Fruit fly (Drosophila melanogaster) whole organism, prepupa: ENCODE measurements around the gene Or7a.

Experiments used
- CG10631 ChIP-seq: fragments of 200-800 bp; sonication (Bioruptor generic); optimal IDR thresholded peaks from 2 replicates; lab custom pipeline; 2016; ENCODE audit warnings: missing biosample characterization, missing genetic modification characterization
- CG10669 ChIP-seq: fragments of 200-800 bp; sonication (Bioruptor generic); optimal IDR thresholded peaks from 3 replicates; lab custom pipeline; 2018; ENCODE audit warnings: missing biosample characterization, mild to moderate bottlenecking, missing genetic modification characterization, moderate library complexity
- CG11294 ChIP-seq: fragments of 200-800 bp; sonication (Bioruptor generic); IDR thresholded peaks from 2 replicates; pipeline ENCODE4 v1.3.6; 2022; ENCODE audit warnings: missing biosample characterization, missing genetic modification characterization
- CG11762 ChIP-seq: fragments of 200-800 bp; sonication (Bioruptor generic); optimal IDR thresholded peaks from 3 replicates; lab custom pipeline; 2016; ENCODE audit warnings: missing biosample characterization, missing genetic modification characterization; ENCODE audit not compliant: insufficient read depth
- CG11902 ChIP-seq: fragments of 200-800 bp; sonication (Bioruptor generic); optimal IDR thresholded peaks from 3 replicates; lab custom pipeline; 2016; ENCODE audit warnings: missing biosample characterization, missing genetic modification characterization
- CG15336 ChIP-seq: fragments of 200-800 bp; sonication (Bioruptor generic); IDR thresholded peaks from 2 replicates; pipeline ENCODE4 v1.3.6; 2022; ENCODE audit warnings: missing biosample characterization, missing genetic modification characterization
- CG1621 ChIP-seq: fragments of 200-800 bp; sonication (Bioruptor generic); optimal IDR thresholded peaks from 3 replicates; lab custom pipeline; 2018; ENCODE audit warnings: missing biosample characterization, mild to moderate bottlenecking, missing genetic modification characterization
- CG16779 ChIP-seq: fragments of 200-800 bp; sonication (Bioruptor generic); optimal IDR thresholded peaks from 3 replicates; lab custom pipeline; 2017; ENCODE audit warnings: missing biosample characterization, mild to moderate bottlenecking, missing genetic modification characterization
- CG3032 ChIP-seq: fragments of 200-800 bp; optimal IDR thresholded peaks from 2 replicates; lab custom pipeline; 2019; ENCODE audit warnings: missing biosample characterization, mild to moderate bottlenecking, missing genetic modification characterization, moderate library complexity
- CG31627 ChIP-seq: fragments of 200-800 bp; sonication (Bioruptor generic); optimal IDR thresholded peaks from 3 replicates; lab custom pipeline; 2016; ENCODE audit warnings: missing biosample characterization, missing genetic modification characterization
- CG32006 ChIP-seq: fragments of 200-800 bp; sonication (Bioruptor generic); optimal IDR thresholded peaks from 3 replicates; lab custom pipeline; 2017; ENCODE audit warnings: missing biosample characterization, mild to moderate bottlenecking, missing genetic modification characterization
- CG34406 ChIP-seq: fragments of 200-800 bp; sonication (Bioruptor generic); optimal IDR thresholded peaks from 3 replicates; lab custom pipeline; 2016; ENCODE audit warnings: missing biosample characterization, missing genetic modification characterization
- CG3919 ChIP-seq: fragments of 200-800 bp; sonication (Bioruptor generic); optimal IDR thresholded peaks from 3 replicates; lab custom pipeline; 2016; ENCODE audit warnings: missing biosample characterization, missing genetic modification characterization
- CG4318 ChIP-seq: fragments of 200-800 bp; sonication (Bioruptor generic); optimal IDR thresholded peaks from 3 replicates; lab custom pipeline; 2017; ENCODE audit warnings: missing biosample characterization, mild to moderate bottlenecking, missing genetic modification characterization
- CG6276 ChIP-seq: fragments of 200-800 bp; sonication (Bioruptor generic); optimal IDR thresholded peaks from 2 replicates; lab custom pipeline; 2017; ENCODE audit warnings: missing biosample characterization, mild to moderate bottlenecking, missing genetic modification characterization
- CG6808 ChIP-seq: fragments of 200-800 bp; sonication (Bioruptor generic); optimal IDR thresholded peaks from 3 replicates; lab custom pipeline; 2017; ENCODE audit warnings: missing biosample characterization, missing genetic modification characterization, mild to moderate bottlenecking, moderate library complexity, missing genetic modification reagents
- CG6854 ChIP-seq: fragments of 200-800 bp; sonication (Bioruptor generic); optimal IDR thresholded peaks from 2 replicates; lab custom pipeline; 2017; ENCODE audit warnings: missing biosample characterization, mild to moderate bottlenecking, missing genetic modification characterization
- CG7368 ChIP-seq: fragments of 200-800 bp; sonication (Bioruptor generic); optimal IDR thresholded peaks from 3 replicates; lab custom pipeline; 2016; ENCODE audit warnings: missing biosample characterization, missing genetic modification characterization
- CG8119 ChIP-seq: fragments of 200-800 bp; sonication (Bioruptor generic); IDR thresholded peaks from 3 replicates; pipeline ENCODE4 v1.3.6; 2022; ENCODE audit warnings: missing biosample characterization, missing genetic modification characterization
- Eip75B ChIP-seq: fragments of 200-800 bp; sonication (Bioruptor generic); optimal IDR thresholded peaks from 3 replicates; lab custom pipeline; 2016; ENCODE audit warnings: missing biosample characterization, missing genetic modification characterization
- Eip78C ChIP-seq: fragments of 200-800 bp; sonication (Bioruptor generic); peaks from one replicate; lab custom pipeline; 2016; ENCODE audit warnings: missing biosample characterization, missing genetic modification characterization
- Eip93F ChIP-seq: fragments of 200-800 bp; sonication (Bioruptor generic); optimal IDR thresholded peaks from 2 replicates; lab custom pipeline; 2016; ENCODE audit warnings: missing biosample characterization, mild to moderate bottlenecking, missing genetic modification characterization
- Ets21C ChIP-seq: fragments of 200-800 bp; sonication (Bioruptor generic); optimal IDR thresholded peaks from 3 replicates; lab custom pipeline; 2016; ENCODE audit warnings: missing biosample characterization, missing genetic modification characterization
- Ets96B ChIP-seq: fragments of 200-800 bp; optimal IDR thresholded peaks from 2 replicates; lab custom pipeline; 2019; ENCODE audit warnings: missing biosample characterization, mild to moderate bottlenecking, missing genetic modification characterization, moderate library complexity
- Gug ChIP-seq: fragments of 200-800 bp; sonication (Bioruptor generic); IDR thresholded peaks from 2 replicates; pipeline ENCODE4 v1.3.6; 2022; ENCODE audit warnings: missing biosample characterization, missing genetic modification characterization
- Hr39 ChIP-seq: fragments of 200-800 bp; sonication (Bioruptor generic); optimal IDR thresholded peaks from 2 replicates; lab custom pipeline; 2016; ENCODE audit warnings: missing biosample characterization, missing genetic modification characterization
- Hr4 ChIP-seq: fragments of 200-800 bp; sonication (Bioruptor generic); optimal IDR thresholded peaks from 3 replicates; lab custom pipeline; 2016; ENCODE audit warnings: missing biosample characterization, missing genetic modification characterization
- OdsH ChIP-seq: fragments of 200-800 bp; sonication (Bioruptor generic); optimal IDR thresholded peaks from 3 replicates; lab custom pipeline; 2016; ENCODE audit warnings: missing biosample characterization, missing genetic modification characterization
- Smox ChIP-seq: fragments of 200-800 bp; sonication (Bioruptor generic); optimal IDR thresholded peaks from 3 replicates; lab custom pipeline; 2016; ENCODE audit warnings: missing biosample characterization, missing genetic modification characterization
- Sox102F ChIP-seq: fragments of 200-800 bp; sonication (Bioruptor generic); optimal IDR thresholded peaks from 2 replicates; lab custom pipeline; 2016; ENCODE audit warnings: missing biosample characterization, mild to moderate bottlenecking, missing genetic modification characterization
- Sox15 ChIP-seq: fragments of 200-800 bp; sonication (Bioruptor generic); optimal IDR thresholded peaks from 3 replicates; lab custom pipeline; 2016; ENCODE audit warnings: missing biosample characterization, missing genetic modification characterization
- achi ChIP-seq: fragments of 200-800 bp; sonication (Bioruptor generic); optimal IDR thresholded peaks from 3 replicates; lab custom pipeline; 2016; ENCODE audit warnings: missing biosample characterization, missing genetic modification characterization
- acj6 ChIP-seq: fragments of 200-800 bp; sonication (Bioruptor generic); optimal IDR thresholded peaks from 3 replicates; lab custom pipeline; 2016; ENCODE audit warnings: missing biosample characterization, missing genetic modification characterization
- dac ChIP-seq: fragments of 200-800 bp; sonication (Bioruptor generic); optimal IDR thresholded peaks from 2 replicates; lab custom pipeline; 2017; ENCODE audit warnings: missing biosample characterization, mild to moderate bottlenecking, missing genetic modification characterization
- dsx ChIP-seq: fragments of 200-800 bp; optimal IDR thresholded peaks from 3 replicates; lab custom pipeline; 2019; ENCODE audit warnings: missing biosample characterization, mild to moderate bottlenecking, missing genetic modification characterization, moderate library complexity; ENCODE audit not compliant: poor library complexity, severe bottlenecking
- eg ChIP-seq: fragments of 200-800 bp; sonication (Bioruptor generic); IDR thresholded peaks from 3 replicates; pipeline ENCODE4 v1.3.6; 2022; ENCODE audit warnings: missing biosample characterization, missing genetic modification characterization
- fd85E ChIP-seq: fragments of 200-800 bp; sonication (Bioruptor generic); optimal IDR thresholded peaks from 3 replicates; lab custom pipeline; 2016; ENCODE audit warnings: missing biosample characterization, missing genetic modification characterization
- fkh ChIP-seq: fragments of 200-800 bp; sonication (Bioruptor generic); optimal IDR thresholded peaks from 3 replicates; lab custom pipeline; 2017; ENCODE audit warnings: missing biosample characterization, mild to moderate bottlenecking, missing genetic modification characterization, moderate library complexity
- lz ChIP-seq: fragments of 200-800 bp; sonication (Bioruptor generic); optimal IDR thresholded peaks from 3 replicates; lab custom pipeline; 2016; ENCODE audit warnings: missing biosample characterization, missing genetic modification characterization
- pdm3 ChIP-seq: fragments of 200-800 bp; sonication (Bioruptor generic); optimal IDR thresholded peaks from 3 replicates; lab custom pipeline; 2016; ENCODE audit warnings: missing biosample characterization, missing genetic modification characterization
- salr ChIP-seq, 2 experiments: fragments of 200-800 bp; sonication (Bioruptor generic); optimal IDR thresholded peaks; 3 replicates each; lab custom pipeline; 2016 to 2018; ENCODE audit warnings: missing biosample characterization in 2 of 2, missing genetic modification characterization in 2 of 2, mild to moderate bottlenecking in 1 of 2
- spab ChIP-seq: fragments of 200-800 bp; sonication (Bioruptor generic); optimal IDR thresholded peaks from 2 replicates; lab custom pipeline; 2017; ENCODE audit warnings: missing biosample characterization, mild to moderate bottlenecking, missing genetic modification characterization, missing genetic modification reagents
- ss ChIP-seq, 2 experiments: fragments of 200-800 bp; sonication (Bioruptor generic); optimal IDR thresholded peaks; 2 replicates in 1 of 2; 3 replicates in 1 of 2; lab custom pipeline; 2017 to 2018; ENCODE audit warnings: mild to moderate bottlenecking in 2 of 2, missing biosample characterization in 2 of 2, missing genetic modification characterization in 2 of 2, moderate library complexity in 1 of 2
- svp ChIP-seq: fragments of 200-800 bp; sonication (Bioruptor generic); peaks from one replicate; lab custom pipeline; 2016; ENCODE audit warnings: missing biosample characterization, missing genetic modification characterization
- topi ChIP-seq: fragments of 200-800 bp; sonication (Bioruptor generic); optimal IDR thresholded peaks from 3 replicates; lab custom pipeline; 2016; ENCODE audit warnings: missing biosample characterization, missing genetic modification characterization
- vri ChIP-seq: fragments of 200-800 bp; sonication (Bioruptor generic); optimal IDR thresholded peaks from 3 replicates; lab custom pipeline; 2016; ENCODE audit warnings: missing biosample characterization, mild to moderate bottlenecking, missing genetic modification characterization

Gene Or7a

DNA sequence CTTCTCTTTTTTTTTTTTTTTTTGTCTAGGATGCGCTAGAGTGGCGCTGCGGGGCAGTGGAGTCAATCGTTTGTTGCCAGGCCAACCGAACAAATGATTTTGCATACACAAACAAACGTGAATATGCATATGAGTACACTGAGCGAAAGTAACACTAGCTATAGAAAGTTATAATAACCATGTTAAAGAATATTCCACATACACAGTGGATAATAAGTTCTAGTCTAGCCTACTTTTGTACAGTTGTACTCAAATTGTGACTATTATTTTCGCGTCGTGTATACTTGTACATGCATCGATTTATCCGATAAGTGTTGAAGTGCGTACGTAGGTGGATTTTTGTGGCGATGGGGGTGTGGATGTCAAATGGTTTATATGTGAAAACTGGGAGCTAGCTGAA, 41.5 kb upstream of the Or7a start (continued):
- TF ChIP-seq acj6, result peak; percentile 31
- TF ChIP-seq salr (GFP tag; optimal IDR thresholded peaks at IDR 0.05; lab: Kevin White, UChicago), result no peak
- TF ChIP-seq Eip93F, result no peak
- no peak for TF ChIP-seq Sox102F (GFP tag; lab: Kevin White, UChicago)
- peak; percentile 13 for TF ChIP-seq pdm3 (GFP tag; lab: Kevin White, UChicago)
- peak; percentile 74 for TF ChIP-seq Eip78C (GFP tag; lab: Kevin White, UChicago)
- no peak for TF ChIP-seq CG1621
- TF ChIP-seq CG16779, result no peak
- peak; percentile 54 for TF ChIP-seq Hr4
- no peak for TF ChIP-seq CG6854 (GFP tag; lab: Kevin White, UChicago)
- peak; percentile 9 for TF ChIP-seq CG10669 (GFP tag; lab: Kevin White, UChicago)
- no peak for TF ChIP-seq CG6808 (GFP tag; lab: Kevin White, UChicago)
- TF ChIP-seq Ets21C (GFP tag; lab: Kevin White, UChicago), result no peak
- peak; percentile 56 for TF ChIP-seq CG15336 (GFP tag; lab: Robert Waterston, UW)
- TF ChIP-seq CG11762, result no peak
- peak; percentile 19 for TF ChIP-seq OdsH (GFP tag; lab: Kevin White, UChicago)
- peak; percentile 57; the same call in 1 of the 3 replicates for TF ChIP-seq eg
- TF ChIP-seq Sox15 (GFP tag; lab: Kevin White, UChicago), result no peak
- peak; percentile 51 for TF ChIP-seq CG32006 (GFP tag; lab: Kevin White, UChicago)
- TF ChIP-seq dsx (GFP tag; lab: Kevin White, UChicago), result no peak
- peak; percentile 26 for TF ChIP-seq CG3919
- TF ChIP-seq fd85E, result no peak
- peak; percentile 40 for TF ChIP-seq CG6276 (GFP tag; lab: Kevin White, UChicago)
- no peak for TF ChIP-seq lz

DNA sequence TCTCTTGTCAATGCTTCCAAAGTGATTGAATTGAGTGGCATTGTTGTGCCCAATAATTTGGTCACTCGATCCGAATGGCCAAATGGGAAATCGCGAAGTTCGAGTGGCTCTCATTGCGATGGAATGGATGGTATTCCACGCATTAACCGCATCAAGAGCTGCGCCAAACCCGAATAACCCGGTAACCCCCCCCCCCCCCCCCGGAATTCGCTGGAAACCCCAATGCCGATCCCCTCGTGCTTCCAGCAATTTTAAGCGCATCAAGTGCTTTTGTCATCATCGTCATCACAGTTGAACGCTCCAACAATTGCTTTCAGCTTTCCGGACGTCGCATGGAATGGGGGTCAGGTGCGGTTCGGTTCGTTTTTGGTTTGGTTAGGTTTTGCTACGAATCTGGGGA, 41.1 kb upstream of the Or7a start:
- TF ChIP-seq dac (GFP tag; lab: Kevin White, UChicago) (no peak), topi (GFP tag; lab: Kevin White, UChicago) (no peak), achi (GFP tag; lab: Kevin White, UChicago) (no peak), lz (no peak), Hr4 (no peak), CG11902 (GFP tag; lab: Kevin White, UChicago) (no peak), spab (GFP tag; lab: Kevin White, UChicago) (no peak), vri (GFP tag; lab: Kevin White, UChicago) (no peak), CG11762 (no peak), CG6276 (GFP tag; lab: Kevin White, UChicago) (no peak), CG1621 (no peak)
- TF ChIP-seq, all 60 proteins: peak for 0

DNA sequence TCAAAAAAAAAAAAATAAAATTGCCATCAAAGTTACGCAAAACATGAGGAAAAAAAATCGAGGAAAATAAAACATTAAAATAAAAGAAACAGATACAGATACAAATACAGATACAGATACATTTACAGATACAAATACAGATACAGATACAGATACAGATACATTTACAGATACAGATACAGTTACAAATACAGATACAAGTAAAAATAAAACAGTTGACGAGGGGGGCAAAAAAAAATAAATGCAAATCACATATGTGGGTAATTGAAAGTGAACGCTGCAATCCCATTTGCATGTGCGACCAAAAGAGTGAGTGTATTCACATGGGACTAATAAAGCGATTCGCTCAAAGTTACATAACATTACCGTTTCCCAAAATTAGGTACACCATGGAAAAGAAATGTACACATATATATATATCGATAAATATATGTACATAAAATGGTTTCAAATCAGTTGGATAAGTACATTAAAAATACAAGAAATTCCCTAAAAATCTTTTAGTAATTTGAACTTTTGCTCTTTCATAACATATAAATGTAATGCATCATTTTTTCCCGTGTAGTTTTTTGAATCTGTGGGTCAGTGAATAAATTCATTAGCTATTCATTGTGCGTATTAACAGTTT, 40.2 kb upstream of the Or7a start:
- peak; percentile 10 for TF ChIP-seq Smox (GFP tag; lab: Kevin White, UChicago)
- no peak for TF ChIP-seq CG34406 (GFP tag; lab: Kevin White, UChicago)
- no peak for TF ChIP-seq fkh (GFP tag; lab: Kevin White, UChicago)
- TF ChIP-seq Gug (GFP tag; lab: Robert Waterston, UW), result 0 out of 2 replicates have a peak, but pooled peaks have one; percentile 13
- no peak for TF ChIP-seq Ets96B (tag; lab: Kevin White, UChicago)
- TF ChIP-seq CG8119 (GFP tag; lab: Robert Waterston, UW), result peak; percentile 54; the same call in 2 of the 3 replicates
- no peak for TF ChIP-seq Hr39
- no peak for TF ChIP-seq CG7368 (GFP tag; lab: Kevin White, UChicago)
- TF ChIP-seq dac (GFP tag; lab: Kevin White, UChicago), result no peak
- TF ChIP-seq CG4318 (GFP tag; lab: Kevin White, UChicago), result no peak
- no peak for TF ChIP-seq dsx (GFP tag; lab: Kevin White, UChicago)
- no peak for TF ChIP-seq Eip93F
- TF ChIP-seq Ets21C (GFP tag; lab: Kevin White, UChicago), result no peak
- peak; percentile 10 for TF ChIP-seq pdm3 (GFP tag; lab: Kevin White, UChicago)
- TF ChIP-seq topi (GFP tag; lab: Kevin White, UChicago), result no peak
- peak; percentile 35 for TF ChIP-seq OdsH (GFP tag; lab: Kevin White, UChicago)
- TF ChIP-seq Eip75B (GFP tag; lab: Kevin White, UChicago), result no peak
- TF ChIP-seq Sox15 (GFP tag; lab: Kevin White, UChicago), result no peak
- peak; percentile 2 for TF ChIP-seq spab (GFP tag; lab: Kevin White, UChicago)
- no peak for TF ChIP-seq svp (GFP tag; lab: Kevin White, UChicago)
- no peak for TF ChIP-seq ss (GFP tag; optimal IDR thresholded peaks at IDR 0.05; lab: Kevin White, UChicago)
- TF ChIP-seq acj6, result no peak
- no peak for TF ChIP-seq CG10631 (GFP tag; lab: Kevin White, UChicago)
- TF ChIP-seq CG3032, result no peak
- peak; percentile 33 for TF ChIP-seq Hr4
- TF ChIP-seq CG31627 (GFP tag; lab: Kevin White, UChicago), result no peak
- peak; percentile 3 for TF ChIP-seq CG11762
- peak; percentile 35 for TF ChIP-seq CG32006 (GFP tag; lab: Kevin White, UChicago)
- 0 out of 2 replicates have a peak, but pooled peaks have one; percentile 7 for TF ChIP-seq CG11294 (GFP tag; lab: Robert Waterston, UW)
